Worm (Caenorhabditis elegans) whole organism, mixed stage, embryonic: ENCODE data around the gene C50F4.10.

ENCODE experiments used
- M03D4.4 ChIP-seq: sonication (generic microtip); optimal IDR thresholded peaks from 2 replicates; lab custom pipeline; 2017; ENCODE audit warnings: mild to moderate bottlenecking, missing genetic modification characterization, missing compliant biosample characterization
- bed-3 ChIP-seq: fragments of 200-800 bp; sonication (Bioruptor generic); optimal IDR thresholded peaks from 3 replicates; lab custom pipeline; 2018; ENCODE audit warnings: mild to moderate bottlenecking, missing genetic modification characterization, moderate library complexity, missing compliant biosample characterization
- blmp-1 ChIP-seq: fragments of 150-350 bp; optimal IDR thresholded peaks from 2 replicates; lab custom pipeline; 2014; ENCODE audit warnings: missing biosample characterization, missing genetic modification characterization
- ceh-43 ChIP-seq: fragments of 200-800 bp; sonication (Bioruptor generic); optimal IDR thresholded peaks from 2 replicates; lab custom pipeline; 2018; ENCODE audit warnings: mild to moderate bottlenecking, missing genetic modification characterization, moderate library complexity, missing compliant biosample characterization
- ceh-83 ChIP-seq: fragments of 200-800 bp; sonication (Bioruptor generic); optimal IDR thresholded peaks from 2 replicates; lab custom pipeline; 2018; ENCODE audit warnings: mild to moderate bottlenecking, missing genetic modification characterization, missing compliant biosample characterization
- ces-1 ChIP-seq: fragments of 150-350 bp; optimal IDR thresholded peaks from 2 replicates; lab custom pipeline; 2014; ENCODE audit warnings: missing biosample characterization, missing genetic modification reagents, missing genetic modification characterization
- cnd-1 ChIP-seq: fragments of 200-800 bp; sonication (Bioruptor generic); optimal IDR thresholded peaks from 2 replicates; lab custom pipeline; 2018; ENCODE audit warnings: mild to moderate bottlenecking, missing genetic modification characterization, missing compliant biosample characterization
- drap-1 ChIP-seq: fragments of 200-800 bp; sonication (Bioruptor generic); optimal IDR thresholded peaks from 3 replicates; lab custom pipeline; 2018; ENCODE audit warnings: mild to moderate bottlenecking, missing genetic modification characterization, missing compliant biosample characterization
- elt-3 ChIP-seq: fragments of 150-350 bp; optimal IDR thresholded peaks from 2 replicates; lab custom pipeline; 2014; ENCODE audit warnings: missing biosample characterization, missing genetic modification characterization
- flh-1 ChIP-seq: fragments of 200-800 bp; sonication (Bioruptor generic); optimal IDR thresholded peaks from 2 replicates; lab custom pipeline; 2018; ENCODE audit warnings: mild to moderate bottlenecking, missing genetic modification characterization, moderate library complexity, missing compliant biosample characterization
- ham-2 ChIP-seq: fragments of 200-800 bp; sonication (Bioruptor generic); optimal IDR thresholded peaks from 2 replicates; lab custom pipeline; 2018; ENCODE audit warnings: mild to moderate bottlenecking, missing genetic modification characterization, missing compliant biosample characterization
- hlh-1 ChIP-seq: fragments of 150-350 bp; optimal IDR thresholded peaks from 2 replicates; lab custom pipeline; 2014; ENCODE audit warnings: missing biosample characterization, missing genetic modification reagents, missing genetic modification characterization
- lin-13 ChIP-seq: fragments of 150-350 bp; optimal IDR thresholded peaks from 2 replicates; lab custom pipeline; 2014; ENCODE audit warnings: missing biosample characterization, missing genetic modification characterization
- lin-32 ChIP-seq: fragments of 200-800 bp; sonication (Bioruptor generic); optimal IDR thresholded peaks from 2 replicates; lab custom pipeline; 2018; ENCODE audit warnings: mild to moderate bottlenecking, missing genetic modification characterization, missing compliant biosample characterization
- lsy-2 ChIP-seq: fragments of 150-350 bp; optimal IDR thresholded peaks from 2 replicates; lab custom pipeline; 2014; ENCODE audit warnings: missing biosample characterization, missing genetic modification characterization
- mab-5 ChIP-seq: fragments of 150-350 bp; optimal IDR thresholded peaks from 2 replicates; lab custom pipeline; 2014; ENCODE audit warnings: missing biosample characterization, missing genetic modification characterization
- mep-1 ChIP-seq: fragments of 150-350 bp; optimal IDR thresholded peaks from 2 replicates; lab custom pipeline; 2017; ENCODE audit warnings: missing biosample characterization, missing genetic modification reagents, missing genetic modification characterization, inconsistent platforms
- mls-2 ChIP-seq: sonication (generic microtip); optimal IDR thresholded peaks from 2 replicates; lab custom pipeline; 2016; ENCODE audit warnings: mild to moderate bottlenecking, missing genetic modification characterization, moderate library complexity, missing compliant biosample characterization
- nhr-12 ChIP-seq: fragments of 150-350 bp; optimal IDR thresholded peaks from 2 replicates; lab custom pipeline; 2014; ENCODE audit warnings: missing biosample characterization, missing genetic modification characterization
- nhr-237 ChIP-seq: fragments of 150-350 bp; optimal IDR thresholded peaks from 2 replicates; lab custom pipeline; 2014; ENCODE audit warnings: missing biosample characterization, missing genetic modification characterization
- nhr-28 ChIP-seq: fragments of 150-350 bp; optimal IDR thresholded peaks from 2 replicates; lab custom pipeline; 2014; ENCODE audit warnings: missing biosample characterization, missing genetic modification characterization
- nhr-76 ChIP-seq: sonication (generic microtip); optimal IDR thresholded peaks from 2 replicates; lab custom pipeline; 2017; ENCODE audit warnings: missing biosample characterization, missing genetic modification characterization
- sem-2 ChIP-seq: fragments of 200-800 bp; sonication (Bioruptor generic); optimal IDR thresholded peaks from 2 replicates; lab custom pipeline; 2018; ENCODE audit warnings: mild to moderate bottlenecking, missing genetic modification characterization, missing compliant biosample characterization
- snpc-4 ChIP-seq: fragments of 150-350 bp; optimal IDR thresholded peaks from 2 replicates; lab custom pipeline; 2014; ENCODE audit warnings: missing biosample characterization, missing genetic modification characterization
- sptf-1 ChIP-seq: sonication (generic microtip); optimal IDR thresholded peaks from 2 replicates; lab custom pipeline; 2017; ENCODE audit warnings: mild to moderate bottlenecking, missing genetic modification characterization, moderate library complexity, missing compliant biosample characterization
- tbx-8 ChIP-seq: fragments of 200-800 bp; sonication (Bioruptor generic); optimal IDR thresholded peaks from 2 replicates; lab custom pipeline; 2018; ENCODE audit warnings: mild to moderate bottlenecking, missing genetic modification characterization, moderate library complexity, missing compliant biosample characterization
- unc-120 ChIP-seq: sonication (generic microtip); optimal IDR thresholded peaks from 2 replicates; lab custom pipeline; 2017; ENCODE audit warnings: missing genetic modification characterization, missing compliant biosample characterization; ENCODE audit not compliant: poor library complexity, severe bottlenecking
- unc-62 ChIP-seq: fragments of 150-350 bp; optimal IDR thresholded peaks from 2 replicates; lab custom pipeline; 2014; ENCODE audit warnings: missing biosample characterization, missing genetic modification reagents, missing genetic modification characterization
- zip-8 ChIP-seq: fragments of 150-350 bp; optimal IDR thresholded peaks from 2 replicates; lab custom pipeline; 2014; ENCODE audit warnings: missing biosample characterization, missing genetic modification characterization
- ztf-11 ChIP-seq: fragments of 150-350 bp; optimal IDR thresholded peaks from 2 replicates; lab custom pipeline; 2014; ENCODE audit warnings: missing biosample characterization, missing genetic modification characterization

The C50F4.10 gene

ce11 chrV:9500826-9501451, 30.4 kb downstream of the C50F4.10 start, which contains the start of gene swt-5:
Gene swt-5 (plus strand): TSS chrV:9501401.
- TF ChIP-seq ceh-43, result no peak
- no peak for TF ChIP-seq zip-8
- TF ChIP-seq nhr-12, result no peak
- TF ChIP-seq bed-3 (GFP tag; lab: Kevin White, UChicago), result no peak
- no peak for TF ChIP-seq elt-3
- TF ChIP-seq tbx-8 (GFP tag; lab: Kevin White, UChicago), result no peak
- no peak for TF ChIP-seq sptf-1 (tag; lab: Kevin White, UChicago)
- no peak for TF ChIP-seq unc-62 (GFP tag; lab: Kevin White, UChicago)
- no peak for TF ChIP-seq ceh-83 (GFP tag; lab: Kevin White, UChicago)
- TF ChIP-seq cnd-1 (tag; lab: Kevin White, UChicago), result no peak
- no peak for TF ChIP-seq nhr-28 (tag; lab: Kevin White, UChicago)
- no peak for TF ChIP-seq nhr-237 (tag; lab: Kevin White, UChicago)
- TF ChIP-seq unc-120 (tag; lab: Kevin White, UChicago), result no peak
- no peak for TF ChIP-seq ztf-11 (tag; lab: Kevin White, UChicago)
- no peak for TF ChIP-seq mep-1 (tag; lab: Kevin White, UChicago)
- TF ChIP-seq blmp-1, result no peak
- no peak for TF ChIP-seq M03D4.4 (tag; lab: Kevin White, UChicago)
- no peak for TF ChIP-seq lin-13 (tag; lab: Kevin White, UChicago)

- TF ChIP-seq sptf-1 (tag; lab: Kevin White, UChicago) (no peak), nhr-76 (tag; lab: Kevin White, UChicago) (no peak), lin-13 (tag; lab: Kevin White, UChicago) (no peak), mls-2 (no peak), mab-5 (tag; lab: Kevin White, UChicago) (no peak), nhr-28 (tag; lab: Kevin White, UChicago) (no peak), hlh-1 (tag; lab: Kevin White, UChicago) (no peak), ces-1 (no peak), ham-2 (GFP tag; lab: Kevin White, UChicago) (no peak), ceh-43 (no peak), cnd-1 (tag; lab: Kevin White, UChicago) (no peak), ceh-83 (GFP tag; lab: Kevin White, UChicago) (no peak), M03D4.4 (tag; lab: Kevin White, UChicago) (no peak)
Measured at ce11 chrV:9499295-9499694, 32.1 kb downstream of the C50F4.10 start.

- no peak for TF ChIP-seq lsy-2
- TF ChIP-seq lin-13 (tag; lab: Kevin White, UChicago), result no peak
- TF ChIP-seq nhr-28 (tag; lab: Kevin White, UChicago), result no peak
- no peak for TF ChIP-seq flh-1
- no peak for TF ChIP-seq cnd-1 (tag; lab: Kevin White, UChicago)
- TF ChIP-seq elt-3, result no peak
- TF ChIP-seq tbx-8 (GFP tag; lab: Kevin White, UChicago), result no peak
- TF ChIP-seq ztf-11 (tag; lab: Kevin White, UChicago), result no peak
- TF ChIP-seq ceh-43, result no peak
- no peak for TF ChIP-seq drap-1 (GFP tag; lab: Kevin White, UChicago)
- TF ChIP-seq nhr-12, result no peak
- TF ChIP-seq mep-1 (tag; lab: Kevin White, UChicago), result no peak
Measured at ce11 chrV:9496742-9497141, 34.6 kb downstream of the C50F4.10 start, which contains the start of gene gsnl-1. Gene gsnl-1 (plus strand): TSS chrV:9497042.

ce11 chrV:9492460-9492859, 38.9 kb downstream of the C50F4.10 start:
- no peak for TF ChIP-seq sem-2 (GFP tag; lab: Kevin White, UChicago)
- no peak for TF ChIP-seq mep-1 (tag; lab: Kevin White, UChicago)
- TF ChIP-seq snpc-4 (tag; lab: Kevin White, UChicago), result no peak
- no peak for TF ChIP-seq ces-1
- no peak for TF ChIP-seq lin-32 (GFP tag; lab: Kevin White, UChicago)
- TF ChIP-seq blmp-1, result no peak
- no peak for TF ChIP-seq mls-2
- no peak for TF ChIP-seq unc-120 (tag; lab: Kevin White, UChicago)
- no peak for TF ChIP-seq ztf-11 (tag; lab: Kevin White, UChicago)
